Fruit fly (Drosophila melanogaster): ENCODE measurements around the gene CG34136.

DNA sequence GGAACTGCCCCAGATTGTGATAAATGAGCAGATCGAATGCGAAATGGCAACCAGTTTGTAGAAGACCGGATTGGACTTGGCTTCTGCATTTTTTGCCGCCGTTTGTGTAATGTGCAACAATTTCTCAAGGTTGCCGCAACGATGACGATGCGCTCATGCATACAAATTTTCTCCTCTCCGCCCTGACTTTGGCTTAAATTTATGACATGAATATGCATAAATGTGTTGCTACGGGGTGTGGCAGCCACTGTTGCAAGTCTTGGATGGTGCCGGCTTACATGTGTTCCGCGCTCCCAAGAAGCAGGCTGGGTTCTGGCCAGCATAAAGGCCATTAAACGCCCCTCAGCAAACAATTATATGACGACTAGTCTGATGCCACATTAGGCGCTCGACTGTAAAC lies 35.1 kb upstream of the CG34136 start:
- TF ChIP-seq CG13204 (GFP tag; optimal IDR thresholded peaks at IDR 0.05) = no peak
- 0 out of 3 replicates have a peak, but pooled peaks have one; percentile 30 for TF ChIP-seq fd96Ca (GFP tag; IDR thresholded peaks at IDR 0.05)
- TF ChIP-seq Ets98B (GFP tag; IDR thresholded peaks at IDR 0.05) = no peak
- TF ChIP-seq CG4496 (GFP tag; IDR thresholded peaks at IDR 0.05) = no peak
- no peak for TF ChIP-seq rn (GFP tag; IDR thresholded peaks at IDR 0.05)
- TF ChIP-seq CG15710 (tag; optimal IDR thresholded peaks at IDR 0.05) = no peak
- TF ChIP-seq Snoo (tag; optimal IDR thresholded peaks at IDR 0.05) = no peak
- TF ChIP-seq CG8301 (tag; optimal IDR thresholded peaks at IDR 0.05) = no peak
- no peak for TF ChIP-seq D1 (tag; optimal IDR thresholded peaks at IDR 0.05)
- peak; percentile 35 for TF ChIP-seq EcR (GFP tag; optimal IDR thresholded peaks at IDR 0.05)
- TF ChIP-seq gl (tag; optimal IDR thresholded peaks at IDR 0.05) = no peak
- TF ChIP-seq Pif1A (GFP tag; optimal IDR thresholded peaks at IDR 0.05) = no peak
- TF ChIP-seq CG17806 (tag; optimal IDR thresholded peaks at IDR 0.05) = no peak
- TF ChIP-seq CG34367 (tag; optimal IDR thresholded peaks at IDR 0.05) = no peak

Data from whole organism, pupa.